Worm (Caenorhabditis elegans) whole organism, L1 larva: ENCODE results near the gene Y41G9A.5.

ENCODE experiments used
- elt-3 ChIP-seq, 6 experiments: fragments of 150-350 bp in 1 of 6; sonication (generic microtip); optimal IDR thresholded peaks; 2 replicates each; lab custom pipeline; 2017 to 2018; ENCODE audit warnings: missing biosample characterization in 6 of 6, missing genetic modification characterization in 6 of 6, inconsistent platforms in 1 of 6
- lin-15B ChIP-seq: fragments of 150-350 bp; sonication (generic microtip); optimal IDR thresholded peaks from 3 replicates; lab custom pipeline; 2014; ENCODE audit warnings: missing biosample characterization, missing genetic modification characterization
- lin-35 ChIP-seq, 2 experiments: fragments of 150-350 bp; optimal IDR thresholded peaks; 2 replicates each; lab custom pipeline; 2014; ENCODE audit warnings: missing biosample characterization in 2 of 2, missing genetic modification characterization in 2 of 2, missing genetic modification reagents in 2 of 2
- nhr-12 ChIP-seq: sonication (generic microtip); optimal IDR thresholded peaks from 2 replicates; lab custom pipeline; 2017; ENCODE audit warnings: missing biosample characterization, missing genetic modification characterization
- sup-37 ChIP-seq: fragments of 200-800 bp; sonication (Bioruptor generic); optimal IDR thresholded peaks from 2 replicates; lab custom pipeline; 2018; ENCODE audit warnings: mild to moderate bottlenecking, missing genetic modification characterization, missing compliant biosample characterization

Gene Y41G9A.5

ce11 chrX:2996976-2997399 is 50.5 kb downstream of the Y41G9A.5 start (continued):
- TF ChIP-seq lin-35 (GFP tag; optimal IDR thresholded peaks at IDR 0.05; lab: Kevin White, UChicago): peak; percentile 72 to 88
- TF ChIP-seq lin-15B (tag; lab: Kevin White, UChicago): no peak
- TF ChIP-seq sup-37 (GFP tag; lab: Kevin White, UChicago): peak; percentile 94
- peak; percentile 86 for TF ChIP-seq nhr-12
- TF ChIP-seq elt-3 (tag; optimal IDR thresholded peaks at IDR 0.05; lab: Kevin White, UChicago): peak in 5 of 6 experiments; percentile 16 to 99 (median 95)
